Worm (Caenorhabditis elegans): ENCODE data around the gene ceh-21.

ce11 chrX:1825290-1825832, 27.2 kb downstream of the ceh-21 start, which contains the start of gene C14E2.5:
- TF ChIP-seq dao-5 (tag; optimal IDR thresholded peaks at IDR 0.05): no peak
- no peak for TF ChIP-seq W03F9.2 (tag; optimal IDR thresholded peaks at IDR 0.05)
- no peak for TF ChIP-seq him-1 (tag; optimal IDR thresholded peaks at IDR 0.05)

All from whole organism, L4/young adult.